Fruit fly (Drosophila melanogaster): ENCODE data around the gene CG43061.

CG43061 gene

DNA sequence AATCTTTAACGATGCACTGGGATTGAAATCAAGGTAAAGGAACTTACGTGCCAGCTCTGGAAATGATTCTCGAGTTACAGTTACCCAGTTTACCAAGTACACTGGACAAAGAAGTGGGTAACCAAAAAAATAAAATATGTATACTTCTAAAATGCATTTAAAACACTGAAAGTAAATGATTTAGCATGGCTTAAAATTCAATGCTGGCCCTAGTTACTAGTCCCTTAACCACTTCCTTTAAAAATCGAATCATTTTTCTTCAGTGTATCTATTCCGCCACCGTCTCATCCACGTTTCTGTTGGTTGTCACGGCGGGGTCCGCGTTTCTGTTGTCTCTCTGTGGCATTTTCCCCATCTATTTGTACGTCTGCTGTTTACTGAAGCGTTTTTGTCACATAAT lies 23.2 kb downstream of the CG43061 start (continued):
- TF ChIP-seq CG15073 (GFP tag; optimal IDR thresholded peaks at IDR 0.05) (no peak), scrt (GFP tag; optimal IDR thresholded peaks at IDR 0.05) (peak; percentile 18), CG11695 (GFP tag; IDR thresholded peaks at IDR 0.05) (peak; percentile 37; the same call in 1 of the 3 replicates), al (GFP tag; IDR thresholded peaks at IDR 0.05) (no peak), Eip74EF (GFP tag; optimal IDR thresholded peaks at IDR 0.05) (no peak), Bdp1 (GFP tag; optimal IDR thresholded peaks at IDR 0.05) (no peak), zfh1 (GFP tag; IDR thresholded peaks at IDR 0.05) (0 out of 3 replicates have a peak, but pooled peaks have one; percentile 38), zf30C (GFP tag; optimal IDR thresholded peaks at IDR 0.05) (no peak), lilli (GFP tag; optimal IDR thresholded peaks at IDR 0.05) (peak; percentile 40), CG17328 (GFP tag; IDR thresholded peaks at IDR 0.05) (no peak), ind (GFP tag; optimal IDR thresholded peaks at IDR 0.05) (peak; percentile 39), CG13775 (GFP tag; optimal IDR thresholded peaks at IDR 0.05) (no peak), trh (GFP tag; optimal IDR thresholded peaks at IDR 0.05) (no peak), Ssrp (tag; optimal IDR thresholded peaks at IDR 0.05) (peak; percentile 23), CG43689 (GFP tag; IDR thresholded peaks at IDR 0.05) (no peak), crc (GFP tag; optimal IDR thresholded peaks at IDR 0.05) (no peak), ERR (GFP tag; optimal IDR thresholded peaks at IDR 0.05) (no peak), salm (tag; optimal IDR thresholded peaks at IDR 0.05) (no peak), B-H1 (GFP tag; IDR thresholded peaks at IDR 0.05) (no peak), bab2 (GFP tag; optimal IDR thresholded peaks at IDR 0.05) (no peak), ems (GFP tag; optimal IDR thresholded peaks at IDR 0.05) (peak; percentile 12), D19B (GFP tag; optimal IDR thresholded peaks at IDR 0.05) (no peak), tna (GFP tag; IDR thresholded peaks at IDR 0.05; ENCODE audit: partially characterized antibody) (no peak), CG7786 (GFP tag; optimal IDR thresholded peaks at IDR 0.05) (peak; percentile 4), Atf-2 (GFP tag; optimal IDR thresholded peaks at IDR 0.05) (no peak), Mes4 (GFP tag; optimal IDR thresholded peaks at IDR 0.05) (no peak), ssp (GFP tag; IDR thresholded peaks at IDR 0.05) (no peak), HLH4C (GFP tag; IDR thresholded peaks at IDR 0.05; ENCODE audit: partially characterized antibody) (no peak), zen2 (GFP tag; IDR thresholded peaks at IDR 0.05; ENCODE audit: partially characterized antibody) (no peak), trem (tag; optimal IDR thresholded peaks at IDR 0.05) (no peak), HLH54F (GFP tag; optimal IDR thresholded peaks at IDR 0.05) (peak; percentile 3), ewg (GFP tag; optimal IDR thresholded peaks at IDR 0.05) (no peak), peb (GFP tag; IDR thresholded peaks at IDR 0.05) (0 out of 2 replicates have a peak, but pooled peaks have one; percentile 9), vvl (GFP tag; IDR thresholded peaks at IDR 0.05) (0 out of 2 replicates have a peak, but pooled peaks have one; percentile 19), CG11398 (GFP tag; optimal IDR thresholded peaks at IDR 0.05) (no peak), CG13424 (tag; optimal IDR thresholded peaks at IDR 0.05) (peak; percentile 9), ap (GFP tag; IDR thresholded peaks at IDR 0.05) (no peak), sob (GFP tag; IDR thresholded peaks at IDR 0.05) (peak; percentile 31; the same call in 1 of the 2 replicates), CG10274 (GFP tag; optimal IDR thresholded peaks at IDR 0.05) (no peak), cwo (GFP tag; optimal IDR thresholded peaks at IDR 0.05) (peak; percentile 44), CG4730 (GFP tag; IDR thresholded peaks at IDR 0.05) (no peak), Oli (tag; optimal IDR thresholded peaks at IDR 0.05) (peak; percentile 40), CG1603 (tag; optimal IDR thresholded peaks at IDR 0.05) (peak; percentile 36), az2 (GFP tag; optimal IDR thresholded peaks at IDR 0.05) (peak; percentile 2), CG1233 (GFP tag; optimal IDR thresholded peaks at IDR 0.05) (no peak), CG2120 (GFP tag; optimal IDR thresholded peaks at IDR 0.05) (peak; percentile 63), Atf3 (GFP tag; optimal IDR thresholded peaks at IDR 0.05) (no peak), BEAF-32 (GFP tag; optimal IDR thresholded peaks at IDR 0.05) (no peak), fu2 (GFP tag; optimal IDR thresholded peaks at IDR 0.05) (no peak), CG7372 (GFP tag; IDR thresholded peaks at IDR 0.05) (no peak), org-1 (GFP tag; optimal IDR thresholded peaks at IDR 0.05) (peak; percentile 33), Ptx1 (GFP tag; IDR thresholded peaks at IDR 0.05) (0 out of 2 replicates have a peak, but pooled peaks have one; percentile 46)

Data from whole organism, embryonic.